Worm (Caenorhabditis elegans): ENCODE measurements around the gene Y105C5A.1.
"Not testable (repeated sequence)": the region's sequence is repeated elsewhere in the genome, so short reads cannot be mapped to it uniquely, and the experiment has no call there.

The Y105C5A.1 gene

ce11 chrIV:15564327-15564726 is at the start of gene Y105C5A.1:
Gene Y105C5A.1 (minus strand): TSS chrIV:15564427.
- TF ChIP-seq cog-1 (tag; optimal IDR thresholded peaks at IDR 0.05) = no peak
- TF ChIP-seq ztf-29 (GFP tag; IDR thresholded peaks at IDR 0.05) = no peak
- no peak for TF ChIP-seq ref-1 (GFP tag; conservative IDR thresholded peaks at IDR 0.05)
- TF ChIP-seq T22C8.4 (GFP tag; IDR thresholded peaks at IDR 0.05) = no peak
- no peak for TF ChIP-seq ztf-23 (GFP tag; IDR thresholded peaks at IDR 0.05)
- no peak for TF ChIP-seq tab-1 (GFP tag; IDR thresholded peaks at IDR 0.05)
- TF ChIP-seq klf-2 (GFP tag; conservative IDR thresholded peaks at IDR 0.05) = no peak
- no peak for TF ChIP-seq flt-1 (GFP tag; IDR thresholded peaks at IDR 0.05)
- no peak for TF ChIP-seq med-1 (GFP tag; optimal IDR thresholded peaks at IDR 0.05; ENCODE audit: insufficient read depth)

ce11 chrIV:15613141-15613540 is 48.9 kb upstream of the Y105C5A.1 start:
- TF ChIP-seq T22C8.4 (GFP tag; IDR thresholded peaks at IDR 0.05) = no peak
- no peak for TF ChIP-seq tab-1 (GFP tag; IDR thresholded peaks at IDR 0.05)
- no peak for TF ChIP-seq ztf-29 (GFP tag; IDR thresholded peaks at IDR 0.05)

ce11 chrIV:15606396-15606795 is 42.2 kb upstream of the Y105C5A.1 start:
- TF ChIP-seq T22C8.4 (GFP tag; IDR thresholded peaks at IDR 0.05) (no peak), med-1 (GFP tag; optimal IDR thresholded peaks at IDR 0.05; ENCODE audit: insufficient read depth) (no peak), ztf-23 (GFP tag; IDR thresholded peaks at IDR 0.05) (no peak), ztf-29 (GFP tag; IDR thresholded peaks at IDR 0.05) (no peak), cog-1 (tag; optimal IDR thresholded peaks at IDR 0.05) (no peak), klf-2 (GFP tag; conservative IDR thresholded peaks at IDR 0.05) (no peak), flt-1 (GFP tag; IDR thresholded peaks at IDR 0.05) (no peak), ref-1 (GFP tag; conservative IDR thresholded peaks at IDR 0.05) (no peak), tab-1 (GFP tag; IDR thresholded peaks at IDR 0.05) (no peak)

- TF ChIP-seq med-1 (GFP tag; optimal IDR thresholded peaks at IDR 0.05; ENCODE audit: insufficient read depth) (no peak), ztf-23 (GFP tag; IDR thresholded peaks at IDR 0.05) (no peak), tab-1 (GFP tag; IDR thresholded peaks at IDR 0.05) (no peak), ref-1 (GFP tag; conservative IDR thresholded peaks at IDR 0.05) (no peak), T22C8.4 (GFP tag; IDR thresholded peaks at IDR 0.05) (no peak), flt-1 (GFP tag; IDR thresholded peaks at IDR 0.05) (no peak), cog-1 (tag; optimal IDR thresholded peaks at IDR 0.05) (no peak), klf-2 (GFP tag; conservative IDR thresholded peaks at IDR 0.05) (no peak), ztf-29 (GFP tag; IDR thresholded peaks at IDR 0.05) (no peak)
Observed at ce11 chrIV:15604194-15604593, 40.0 kb upstream of the Y105C5A.1 start.

ce11 chrIV:15594935-15595620 is 30.9 kb upstream of the Y105C5A.1 start, which contains the start of the genes pqn-78 and pqn-79:
Gene pqn-78 (minus strand): TSS chrIV:15595035.
Gene pqn-79 (plus strand): TSS chrIV:15595570.
- not testable (repeated sequence) for TF ChIP-seq ztf-23 (GFP tag; IDR thresholded peaks at IDR 0.05); ref-1 (GFP tag; conservative IDR thresholded peaks at IDR 0.05); med-1 (GFP tag; optimal IDR thresholded peaks at IDR 0.05; ENCODE audit: insufficient read depth)

- TF ChIP-seq tab-1 (GFP tag; IDR thresholded peaks at IDR 0.05) = no peak
- no peak for TF ChIP-seq cog-1 (tag; optimal IDR thresholded peaks at IDR 0.05)
- TF ChIP-seq T22C8.4 (GFP tag; IDR thresholded peaks at IDR 0.05) = no peak
- TF ChIP-seq flt-1 (GFP tag; IDR thresholded peaks at IDR 0.05) = no peak
- no peak for TF ChIP-seq med-1 (GFP tag; optimal IDR thresholded peaks at IDR 0.05; ENCODE audit: insufficient read depth)
- no peak for TF ChIP-seq ztf-23 (GFP tag; IDR thresholded peaks at IDR 0.05)
- no peak for TF ChIP-seq klf-2 (GFP tag; conservative IDR thresholded peaks at IDR 0.05)
- no peak for TF ChIP-seq ref-1 (GFP tag; conservative IDR thresholded peaks at IDR 0.05)
- no peak for TF ChIP-seq ztf-29 (GFP tag; IDR thresholded peaks at IDR 0.05)
Observed at ce11 chrIV:15593078-15593477, 28.9 kb upstream of the Y105C5A.1 start.

- TF ChIP-seq klf-2 (GFP tag; conservative IDR thresholded peaks at IDR 0.05) = no peak
- no peak for TF ChIP-seq med-1 (GFP tag; optimal IDR thresholded peaks at IDR 0.05; ENCODE audit: insufficient read depth)
- TF ChIP-seq ref-1 (GFP tag; conservative IDR thresholded peaks at IDR 0.05) = no peak
- TF ChIP-seq cog-1 (tag; optimal IDR thresholded peaks at IDR 0.05) = no peak
- no peak for TF ChIP-seq flt-1 (GFP tag; IDR thresholded peaks at IDR 0.05)
- TF ChIP-seq ztf-23 (GFP tag; IDR thresholded peaks at IDR 0.05) = no peak
- no peak for TF ChIP-seq ztf-29 (GFP tag; IDR thresholded peaks at IDR 0.05)
- TF ChIP-seq tab-1 (GFP tag; IDR thresholded peaks at IDR 0.05) = no peak
- TF ChIP-seq T22C8.4 (GFP tag; IDR thresholded peaks at IDR 0.05) = no peak
Observed at ce11 chrIV:15591975-15592374, 27.7 kb upstream of the Y105C5A.1 start.

ce11 chrIV:15590397-15590796 is 26.2 kb upstream of the Y105C5A.1 start, which contains the start of gene abu-5:
Gene abu-5 (plus strand): TSS chrIV:15590697.
- TF ChIP-seq ztf-29 (GFP tag; IDR thresholded peaks at IDR 0.05); flt-1 (GFP tag; IDR thresholded peaks at IDR 0.05); med-1 (GFP tag; optimal IDR thresholded peaks at IDR 0.05; ENCODE audit: insufficient read depth): not testable (repeated sequence)

- TF ChIP-seq med-1 (GFP tag; optimal IDR thresholded peaks at IDR 0.05; ENCODE audit: insufficient read depth) (no peak), ztf-23 (GFP tag; IDR thresholded peaks at IDR 0.05) (no peak), ref-1 (GFP tag; conservative IDR thresholded peaks at IDR 0.05) (no peak)
Observed at ce11 chrIV:15588879-15589278, 24.7 kb upstream of the Y105C5A.1 start.

ce11 chrIV:15583620-15584019 is 19.4 kb upstream of the Y105C5A.1 start, which contains the start of gene Y105C5A.508:
Gene Y105C5A.508 (plus strand): TSS chrIV:15583920.
- no peak for TF ChIP-seq klf-2 (GFP tag; conservative IDR thresholded peaks at IDR 0.05)
- no peak for TF ChIP-seq cog-1 (tag; optimal IDR thresholded peaks at IDR 0.05)
- no peak for TF ChIP-seq ref-1 (GFP tag; conservative IDR thresholded peaks at IDR 0.05)

All from whole organism, midembryonic.